Worm (Caenorhabditis elegans) whole organism, L2 larva: ENCODE measurements around the gene C40A11.3.

Experiments used
- R02D3.7 ChIP-seq: fragments of 150-350 bp; optimal IDR thresholded peaks from 2 replicates; lab custom pipeline; 2014; ENCODE audit warnings: missing biosample characterization, missing genetic modification characterization
- aly-2 ChIP-seq: fragments of 150-350 bp; optimal IDR thresholded peaks from 2 replicates; lab custom pipeline; 2014; ENCODE audit warnings: missing biosample characterization, missing genetic modification characterization
- blmp-1 ChIP-seq: sonication (generic microtip); optimal IDR thresholded peaks from 2 replicates; lab custom pipeline; 2017; ENCODE audit warnings: missing genetic modification characterization, mild to moderate bottlenecking, missing compliant biosample characterization, antibody characterized with exemption, moderate library complexity; ENCODE audit not compliant: insufficient read depth
- ceh-16 ChIP-seq: fragments of 150-350 bp; optimal IDR thresholded peaks from 2 replicates; lab custom pipeline; 2014; ENCODE audit warnings: missing biosample characterization, missing genetic modification characterization
- nhr-11 ChIP-seq: fragments of 150-350 bp; optimal IDR thresholded peaks from 2 replicates; lab custom pipeline; 2014; ENCODE audit warnings: missing biosample characterization, missing genetic modification characterization
- unc-39 ChIP-seq: fragments of 150-350 bp; optimal IDR thresholded peaks from 2 replicates; lab custom pipeline; 2014; ENCODE audit warnings: missing biosample characterization, missing genetic modification characterization
- unc-62 ChIP-seq: fragments of 150-350 bp; optimal IDR thresholded peaks from 2 replicates; lab custom pipeline; 2014; ENCODE audit warnings: missing biosample characterization, missing genetic modification reagents, missing genetic modification characterization
- zag-1 ChIP-seq: fragments of 150-350 bp; optimal IDR thresholded peaks from 2 replicates; lab custom pipeline; 2014; ENCODE audit warnings: missing biosample characterization, missing genetic modification characterization

- TF ChIP-seq R02D3.7 (no peak), aly-2 (tag; lab: Kevin White, UChicago) (no peak), nhr-11 (tag; lab: Kevin White, UChicago) (no peak), unc-62 (GFP tag; lab: Kevin White, UChicago) (no peak), zag-1 (tag; lab: Kevin White, UChicago) (no peak), blmp-1 (no peak), unc-39 (tag; lab: Kevin White, UChicago) (no peak), ceh-16 (tag; lab: Kevin White, UChicago) (no peak)
These were observed 28.0 kb upstream of the C40A11.3 start, which contains the start of gene R52.6 for ce11 chrII:2112948-2113347.
